Fruit fly (Drosophila melanogaster) whole organism, pupa: ENCODE measurements around the gene CG32409.

Experiments used
- CG10348 ChIP-seq: fragments of 200-800 bp; sonication (Bioruptor generic); IDR thresholded peaks from 2 replicates; pipeline ENCODE4 v1.3.6; 2022; ENCODE audit warnings: missing biosample characterization, missing genetic modification characterization
- CG12605 ChIP-seq: fragments of 200-800 bp; sonication (Bioruptor generic); IDR thresholded peaks from 2 replicates; pipeline ENCODE4 v1.3.6; 2022; ENCODE audit warnings: missing biosample characterization, missing genetic modification characterization
- CG13204 ChIP-seq: fragments of 200-800 bp; sonication (Bioruptor generic); optimal IDR thresholded peaks from 2 replicates; lab custom pipeline; 2018; ENCODE audit warnings: missing biosample characterization, mild to moderate bottlenecking, missing genetic modification characterization, moderate library complexity
- CG14655 ChIP-seq: fragments of 200-800 bp; sonication (Bioruptor generic); optimal IDR thresholded peaks from 3 replicates; lab custom pipeline; 2017; ENCODE audit warnings: mild to moderate bottlenecking, missing biosample characterization, missing genetic modification reagents, missing genetic modification characterization
- CG15710 ChIP-seq: fragments of 200-800 bp; sonication (Bioruptor generic); optimal IDR thresholded peaks from 2 replicates; lab custom pipeline; 2018; ENCODE audit warnings: missing biosample characterization, mild to moderate bottlenecking, missing genetic modification characterization, moderate library complexity
- CG17806 ChIP-seq: fragments of 200-800 bp; sonication (Bioruptor generic); optimal IDR thresholded peaks from 2 replicates; lab custom pipeline; 2018; ENCODE audit warnings: missing biosample characterization, mild to moderate bottlenecking, missing genetic modification characterization, moderate library complexity
- CG32121 ChIP-seq: fragments of 200-800 bp; sonication (Bioruptor generic); IDR thresholded peaks from 2 replicates; pipeline ENCODE4 v1.3.6; 2022; ENCODE audit warnings: missing biosample characterization, missing genetic modification characterization
- CG34367 ChIP-seq: fragments of 200-800 bp; sonication (Bioruptor generic); optimal IDR thresholded peaks from 2 replicates; lab custom pipeline; 2018; ENCODE audit warnings: missing biosample characterization, mild to moderate bottlenecking, missing genetic modification characterization
- CG4496 ChIP-seq: fragments of 200-800 bp; sonication (Bioruptor generic); IDR thresholded peaks from 3 replicates; pipeline ENCODE4 v1.3.6; 2022; ENCODE audit warnings: missing biosample characterization, missing genetic modification characterization
- CG8159 ChIP-seq: fragments of 200-800 bp; sonication (Bioruptor generic); optimal IDR thresholded peaks from 3 replicates; lab custom pipeline; 2018; ENCODE audit warnings: missing biosample characterization, mild to moderate bottlenecking, missing genetic modification characterization, moderate library complexity
- CG8301 ChIP-seq: fragments of 200-800 bp; sonication (Bioruptor generic); optimal IDR thresholded peaks from 2 replicates; lab custom pipeline; 2018; ENCODE audit warnings: missing biosample characterization, mild to moderate bottlenecking, missing genetic modification characterization
- CG9948 ChIP-seq: fragments of 200-800 bp; sonication (Bioruptor generic); optimal IDR thresholded peaks from 2 replicates; lab custom pipeline; 2018; ENCODE audit warnings: missing biosample characterization, mild to moderate bottlenecking, missing genetic modification characterization, moderate library complexity
- D1 ChIP-seq: fragments of 200-800 bp; sonication (Bioruptor generic); optimal IDR thresholded peaks from 2 replicates; lab custom pipeline; 2018; ENCODE audit warnings: missing biosample characterization, mild to moderate bottlenecking, missing genetic modification characterization, moderate library complexity
- EcR ChIP-seq: fragments of 200-800 bp; sonication (Bioruptor generic); optimal IDR thresholded peaks from 3 replicates; lab custom pipeline; 2019; ENCODE audit warnings: missing biosample characterization, missing genetic modification characterization, mild to moderate bottlenecking, moderate library complexity, missing genetic modification reagents
- Ets98B ChIP-seq: fragments of 200-800 bp; sonication (Bioruptor generic); IDR thresholded peaks from 2 replicates; pipeline ENCODE4 v1.3.6; 2022; ENCODE audit warnings: missing biosample characterization, missing genetic modification characterization
- Pif1A ChIP-seq: fragments of 200-800 bp; sonication (Bioruptor generic); optimal IDR thresholded peaks from 3 replicates; lab custom pipeline; 2016; ENCODE audit warnings: missing biosample characterization, missing genetic modification characterization
- Pif1B ChIP-seq: fragments of 200-800 bp; sonication (Bioruptor generic); optimal IDR thresholded peaks from 3 replicates; lab custom pipeline; 2016; ENCODE audit warnings: missing biosample characterization, missing genetic modification characterization
- Snoo ChIP-seq: fragments of 200-800 bp; sonication (Bioruptor generic); optimal IDR thresholded peaks from 3 replicates; lab custom pipeline; 2017; ENCODE audit warnings: missing biosample characterization, mild to moderate bottlenecking, missing genetic modification characterization, inconsistent platforms
- fd96Ca ChIP-seq: fragments of 200-800 bp; sonication (Bioruptor generic); IDR thresholded peaks from 3 replicates; pipeline ENCODE4 v1.3.6; 2022; ENCODE audit warnings: missing biosample characterization, missing genetic modification characterization
- gl ChIP-seq: fragments of 200-800 bp; sonication (Bioruptor generic); optimal IDR thresholded peaks from 2 replicates; lab custom pipeline; 2018; ENCODE audit warnings: missing biosample characterization, mild to moderate bottlenecking, missing genetic modification characterization
- rn ChIP-seq: fragments of 200-800 bp; sonication (Bioruptor generic); IDR thresholded peaks from 2 replicates; pipeline ENCODE4 v1.3.6; 2022; ENCODE audit warnings: missing biosample characterization, missing genetic modification characterization

The CG32409 gene

dm6 chr3L:5943348-5943904 lies 44.1 kb downstream of the CG32409 start:
- TF ChIP-seq CG15710 (peak; percentile 14), gl (tag; lab: Kevin White, UChicago) (peak; percentile 51), fd96Ca (peak; percentile 34; the same call in 1 of the 3 replicates), CG17806 (tag; lab: Kevin White, UChicago) (peak; percentile 20), Pif1B (peak; percentile 54), rn (no peak), CG32121 (no peak), CG8159 (peak; percentile 41), CG14655 (GFP tag; lab: Kevin White, UChicago) (peak; percentile 46), CG4496 (GFP tag; lab: Robert Waterston, UW) (peak; percentile 61; the same call in 1 of the 3 replicates), Pif1A (peak; percentile 70), CG12605 (GFP tag; lab: Robert Waterston, UW) (no peak; the same call in none of the 2 replicates), EcR (GFP tag; lab: Kevin White, UChicago) (peak; percentile 71), CG8301 (tag; lab: Kevin White, UChicago) (peak; percentile 39), CG10348 (no peak), CG34367 (peak; percentile 13), CG13204 (GFP tag; lab: Kevin White, UChicago) (peak; percentile 75), D1 (no peak), CG9948 (tag; lab: Kevin White, UChicago) (peak; percentile 16)

DNA sequence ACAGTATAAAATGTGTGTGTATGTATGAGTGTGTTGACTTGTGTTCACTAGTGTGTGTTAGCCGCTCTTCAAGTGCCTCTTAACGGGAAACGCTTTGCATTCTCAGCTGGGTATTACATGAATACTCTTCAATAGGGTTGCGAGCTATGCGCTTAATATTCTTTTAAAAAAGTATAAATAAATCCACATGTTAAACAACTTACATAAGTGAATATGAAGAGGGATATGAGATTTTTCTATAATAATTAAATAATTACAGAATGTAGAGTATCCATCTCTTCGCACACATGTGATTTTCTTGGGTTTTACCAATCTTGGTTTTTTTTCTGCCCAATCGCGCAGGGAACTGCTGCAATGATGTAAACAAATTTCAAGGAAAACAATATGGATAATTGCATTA lies 46.2 kb downstream of the CG32409 start:
- TF ChIP-seq Pif1B = no peak
- no peak for TF ChIP-seq Pif1A
- TF ChIP-seq CG8159 = peak; percentile 70
- no peak for TF ChIP-seq EcR (GFP tag; lab: Kevin White, UChicago)
- no peak for TF ChIP-seq D1
- TF ChIP-seq CG15710 = peak; percentile 56
- no peak for TF ChIP-seq rn
- TF ChIP-seq CG12605 (GFP tag; lab: Robert Waterston, UW) = peak; percentile 22; the same call in 1 of the 2 replicates
- TF ChIP-seq CG32121 = peak; percentile 53; the same call in 1 of the 2 replicates
- peak; percentile 61 for TF ChIP-seq CG17806 (tag; lab: Kevin White, UChicago)
- TF ChIP-seq CG14655 (GFP tag; lab: Kevin White, UChicago) = peak; percentile 78
- TF ChIP-seq CG10348 = no peak
- no peak for TF ChIP-seq Snoo (tag; lab: Kevin White, UChicago)
- peak; percentile 15 for TF ChIP-seq CG34367
- TF ChIP-seq CG8301 (tag; lab: Kevin White, UChicago) = peak; percentile 66
- TF ChIP-seq Ets98B (GFP tag; lab: Robert Waterston, UW) = peak; percentile 53; the same call in 1 of the 2 replicates
- 0 out of 3 replicates have a peak, but pooled peaks have one; percentile 38 for TF ChIP-seq CG4496 (GFP tag; lab: Robert Waterston, UW)
- TF ChIP-seq CG9948 (tag; lab: Kevin White, UChicago) = peak; percentile 52
- TF ChIP-seq, all 21 proteins: peak for 11

- TF ChIP-seq CG9948 (tag; lab: Kevin White, UChicago) = no peak
- no peak for TF ChIP-seq CG12605 (GFP tag; lab: Robert Waterston, UW)
- no peak for TF ChIP-seq CG4496 (GFP tag; lab: Robert Waterston, UW)
- no peak for TF ChIP-seq CG8301 (tag; lab: Kevin White, UChicago)
- TF ChIP-seq D1 = no peak
- no peak for TF ChIP-seq CG32121
- no peak for TF ChIP-seq Ets98B (GFP tag; lab: Robert Waterston, UW)
These were observed 47.9 kb downstream of the CG32409 start for dm6 chr3L:5947110-5947731.

DNA sequence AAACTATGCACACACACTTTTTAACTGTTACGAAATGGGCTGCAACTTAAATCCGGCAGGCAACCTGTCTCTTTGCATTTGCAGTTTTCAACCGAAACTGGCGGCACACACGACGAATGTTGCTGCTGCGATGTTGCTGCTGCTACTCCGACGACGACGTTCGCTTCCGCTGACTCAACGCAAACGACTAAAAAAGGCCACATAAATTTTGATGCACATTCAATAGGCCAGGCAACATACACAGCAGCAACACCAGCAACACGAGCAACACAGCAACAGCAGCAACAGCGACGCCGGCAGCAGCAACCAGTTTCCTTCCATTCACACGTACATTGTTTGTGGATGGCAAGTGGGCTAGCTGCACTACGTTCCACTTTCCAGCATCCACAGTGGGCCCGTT lies 51.1 kb downstream of the CG32409 start, which contains the start of gene Egfrap:
Egfrap (minus strand) TSS at position 192 of the 400 bp plus-strand sequence.
- TF ChIP-seq EcR (GFP tag; lab: Kevin White, UChicago) = peak; percentile 14
- no peak for TF ChIP-seq CG14655 (GFP tag; lab: Kevin White, UChicago)
- TF ChIP-seq Ets98B (GFP tag; lab: Robert Waterston, UW) = peak; percentile 51; the same call in 1 of the 2 replicates
- TF ChIP-seq CG8301 (tag; lab: Kevin White, UChicago) = no peak
- TF ChIP-seq Pif1B = no peak
- TF ChIP-seq CG13204 (GFP tag; lab: Kevin White, UChicago) = peak; percentile 36
- TF ChIP-seq CG10348 = no peak
- peak; percentile 50; the same call in 1 of the 3 replicates for TF ChIP-seq CG4496 (GFP tag; lab: Robert Waterston, UW)
- TF ChIP-seq fd96Ca = no peak
- TF ChIP-seq, all 21 proteins: peak for 4
